Worm (Caenorhabditis elegans) whole organism, mixed stage, embryonic: ENCODE measurements around the gene cccp-1.

Experiments
- lsy-2 ChIP-seq: fragments of 150-350 bp; optimal IDR thresholded peaks from 2 replicates; lab custom pipeline; 2014; ENCODE audit warnings: missing biosample characterization, missing genetic modification characterization
- nhr-237 ChIP-seq: fragments of 150-350 bp; optimal IDR thresholded peaks from 2 replicates; lab custom pipeline; 2014; ENCODE audit warnings: missing biosample characterization, missing genetic modification characterization
- unc-39 ChIP-seq: fragments of 150-350 bp; optimal IDR thresholded peaks from 2 replicates; lab custom pipeline; 2014; ENCODE audit warnings: missing biosample characterization, missing genetic modification characterization
- unc-62 ChIP-seq: fragments of 150-350 bp; optimal IDR thresholded peaks from 2 replicates; lab custom pipeline; 2014; ENCODE audit warnings: missing biosample characterization, missing genetic modification reagents, missing genetic modification characterization

- TF ChIP-seq nhr-237 (tag; lab: Kevin White, UChicago) = no peak
- no peak for TF ChIP-seq unc-39 (tag; lab: Kevin White, UChicago)
- TF ChIP-seq lsy-2 (tag; lab: Kevin White, UChicago) = no peak
- no peak for TF ChIP-seq unc-62 (GFP tag; lab: Kevin White, UChicago)
Observed at ce11 chrIII:12443880-12444279, 28.8 kb upstream of the cccp-1 start.
